Worm (Caenorhabditis elegans): ENCODE measurements around the gene argk-1.

Gene argk-1

ce11 chrV:16068938-16069337, 34.8 kb upstream of the argk-1 start, which contains the start of gene cyp-35D1:
cyp-35D1 (plus strand) TSS chrV:16069238.
- TF ChIP-seq pha-4 (tag; optimal IDR thresholded peaks at IDR 0.05) (no peak), ham-2 (GFP tag; optimal IDR thresholded peaks at IDR 0.05) (no peak), mls-2 (tag; optimal IDR thresholded peaks at IDR 0.05) (no peak), elt-1 (tag; optimal IDR thresholded peaks at IDR 0.05; ENCODE audit: borderline replicate concordance, insufficient read depth) (no peak), nhr-28 (tag; optimal IDR thresholded peaks at IDR 0.05) (no peak), mep-1 (tag; optimal IDR thresholded peaks at IDR 0.05) (no peak), M03D4.4 (tag; optimal IDR thresholded peaks at IDR 0.05) (no peak), unc-39 (tag; optimal IDR thresholded peaks at IDR 0.05) (no peak), flh-1 (GFP tag; optimal IDR thresholded peaks at IDR 0.05) (no peak), nhr-2 (tag; optimal IDR thresholded peaks at IDR 0.05) (no peak), ces-1 (GFP tag; optimal IDR thresholded peaks at IDR 0.05) (no peak), sptf-1 (tag; optimal IDR thresholded peaks at IDR 0.05) (no peak), bed-3 (GFP tag; optimal IDR thresholded peaks at IDR 0.05) (no peak), elt-3 (tag; optimal IDR thresholded peaks at IDR 0.05) (no peak), nhr-237 (tag; optimal IDR thresholded peaks at IDR 0.05) (no peak), sem-2 (GFP tag; optimal IDR thresholded peaks at IDR 0.05) (no peak), ceh-83 (GFP tag; optimal IDR thresholded peaks at IDR 0.05) (no peak), cnd-1 (tag; optimal IDR thresholded peaks at IDR 0.05) (no peak)

ce11 chrV:16071167-16071566, 32.5 kb upstream of the argk-1 start, which contains the start of gene nhr-176:
nhr-176 (plus strand) TSS chrV:16071325.
- TF ChIP-seq elt-1 (tag; optimal IDR thresholded peaks at IDR 0.05; ENCODE audit: borderline replicate concordance, insufficient read depth) = no peak
- TF ChIP-seq flh-1 (GFP tag; optimal IDR thresholded peaks at IDR 0.05) = no peak

- no peak for TF ChIP-seq snpc-4 (tag; optimal IDR thresholded peaks at IDR 0.05)
- no peak for TF ChIP-seq drap-1 (GFP tag; optimal IDR thresholded peaks at IDR 0.05)
- no peak for TF ChIP-seq ceh-39 (tag; optimal IDR thresholded peaks at IDR 0.05)
- TF ChIP-seq unc-120 (tag; optimal IDR thresholded peaks at IDR 0.05; ENCODE audit: poor library complexity, severe bottlenecking) = no peak
- no peak for TF ChIP-seq elt-1 (tag; optimal IDR thresholded peaks at IDR 0.05; ENCODE audit: borderline replicate concordance, insufficient read depth)
- TF ChIP-seq M03D4.4 (tag; optimal IDR thresholded peaks at IDR 0.05) = no peak
- no peak for TF ChIP-seq sptf-1 (tag; optimal IDR thresholded peaks at IDR 0.05)
- TF ChIP-seq ceh-43 (GFP tag; optimal IDR thresholded peaks at IDR 0.05) = no peak
These were observed 29.8 kb upstream of the argk-1 start, which contains the start of gene srj-10 for ce11 chrV:16073856-16074255. srj-10 (minus strand) TSS chrV:16073956.

- TF ChIP-seq hlh-1 (tag; optimal IDR thresholded peaks at IDR 0.05) (no peak), drap-1 (GFP tag; optimal IDR thresholded peaks at IDR 0.05) (no peak), ceh-43 (GFP tag; optimal IDR thresholded peaks at IDR 0.05) (no peak), mep-1 (tag; optimal IDR thresholded peaks at IDR 0.05) (no peak), tbx-8 (GFP tag; optimal IDR thresholded peaks at IDR 0.05) (no peak), sem-2 (GFP tag; optimal IDR thresholded peaks at IDR 0.05) (no peak), elt-3 (tag; optimal IDR thresholded peaks at IDR 0.05) (no peak), M03D4.4 (tag; optimal IDR thresholded peaks at IDR 0.05) (no peak), nhr-28 (tag; optimal IDR thresholded peaks at IDR 0.05) (no peak)
These were observed 28.4 kb upstream of the argk-1 start, which contains the start of the genes F14H3.12 and srj-29 for ce11 chrV:16075250-16075709. F14H3.12 (minus strand) TSS chrV:16075323. srj-29 (plus strand) TSS chrV:16075659.

- TF ChIP-seq mep-1 (tag; optimal IDR thresholded peaks at IDR 0.05) (no peak), hlh-1 (tag; optimal IDR thresholded peaks at IDR 0.05) (no peak)
These were observed 23.7 kb upstream of the argk-1 start for ce11 chrV:16080039-16080438.

- no peak for TF ChIP-seq ham-2 (GFP tag; optimal IDR thresholded peaks at IDR 0.05)
- TF ChIP-seq ceh-43 (GFP tag; optimal IDR thresholded peaks at IDR 0.05) = no peak
- TF ChIP-seq sem-2 (GFP tag; optimal IDR thresholded peaks at IDR 0.05) = no peak
- TF ChIP-seq pha-4 (tag; optimal IDR thresholded peaks at IDR 0.05) = no peak
- no peak for TF ChIP-seq ceh-83 (GFP tag; optimal IDR thresholded peaks at IDR 0.05)
These were observed 23.0 kb upstream of the argk-1 start for ce11 chrV:16080678-16081077.

- no peak for TF ChIP-seq unc-39 (tag; optimal IDR thresholded peaks at IDR 0.05)
- no peak for TF ChIP-seq snpc-4 (tag; optimal IDR thresholded peaks at IDR 0.05)
- no peak for TF ChIP-seq mep-1 (tag; optimal IDR thresholded peaks at IDR 0.05)
- TF ChIP-seq lin-13 (tag; optimal IDR thresholded peaks at IDR 0.05) = no peak
- no peak for TF ChIP-seq nhr-28 (tag; optimal IDR thresholded peaks at IDR 0.05)
- TF ChIP-seq zip-8 (tag; optimal IDR thresholded peaks at IDR 0.05) = no peak
- no peak for TF ChIP-seq blmp-1 (tag; optimal IDR thresholded peaks at IDR 0.05)
- no peak for TF ChIP-seq tbx-8 (GFP tag; optimal IDR thresholded peaks at IDR 0.05)
- no peak for TF ChIP-seq lsy-2 (tag; optimal IDR thresholded peaks at IDR 0.05)
- TF ChIP-seq ham-2 (GFP tag; optimal IDR thresholded peaks at IDR 0.05) = no peak
- TF ChIP-seq nhr-2 (tag; optimal IDR thresholded peaks at IDR 0.05) = no peak
- no peak for TF ChIP-seq unc-120 (tag; optimal IDR thresholded peaks at IDR 0.05; ENCODE audit: poor library complexity, severe bottlenecking)
These were observed 13.0 kb upstream of the argk-1 start, which contains the start of gene F22B8.3 for ce11 chrV:16090685-16091084. F22B8.3 (plus strand) TSS chrV:16090985.

Measured in whole organism, mixed stage, embryonic.